Worm (Caenorhabditis elegans): ENCODE results near the gene Y39A1A.2.

Y39A1A.2 gene

DNA sequence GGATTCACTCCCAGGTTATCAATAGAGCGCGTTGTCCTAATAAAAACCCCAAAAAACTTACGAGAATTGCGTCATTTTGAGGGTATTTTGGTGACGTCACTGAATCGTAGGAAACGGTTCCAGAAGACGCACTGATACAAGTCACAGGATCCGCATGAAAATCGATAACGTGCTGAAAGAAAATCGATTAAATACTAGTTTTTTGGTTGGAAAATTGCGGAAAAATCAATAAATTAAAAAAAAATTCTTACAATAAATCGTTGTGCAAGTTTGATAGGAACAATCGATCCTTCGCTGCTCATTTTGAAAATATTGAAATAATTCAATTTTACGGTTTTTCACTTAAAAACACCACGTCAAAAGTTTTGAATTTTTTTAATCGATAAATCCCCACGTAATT, at the start of gene Y39A1A.2:
Gene Y39A1A.2 (minus strand): TSS at position 319 of the 400 bp plus-strand sequence.
- no peak for TF ChIP-seq unc-62 (GFP tag; optimal IDR thresholded peaks at IDR 0.05)

DNA sequence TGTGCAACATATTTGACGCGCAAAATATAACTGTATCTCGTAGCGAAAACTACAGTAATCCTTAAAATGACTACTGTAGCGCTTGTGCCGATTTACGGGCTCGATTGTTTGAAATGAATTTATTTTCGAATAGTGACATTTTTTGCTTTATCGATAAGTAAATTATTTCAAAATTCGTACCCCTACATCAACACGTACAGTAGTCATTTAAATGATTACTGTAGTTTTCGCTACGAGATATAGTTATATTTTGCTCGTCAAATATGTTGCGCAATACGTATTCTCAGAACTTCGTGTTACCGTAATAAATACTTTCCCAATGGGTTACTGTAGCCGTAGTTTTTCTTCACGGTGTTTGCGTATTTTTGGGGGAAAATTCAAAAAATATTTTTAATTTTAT, 49.5 kb upstream of the Y39A1A.2 start:
- no peak for TF ChIP-seq unc-62 (GFP tag; optimal IDR thresholded peaks at IDR 0.05)

DNA sequence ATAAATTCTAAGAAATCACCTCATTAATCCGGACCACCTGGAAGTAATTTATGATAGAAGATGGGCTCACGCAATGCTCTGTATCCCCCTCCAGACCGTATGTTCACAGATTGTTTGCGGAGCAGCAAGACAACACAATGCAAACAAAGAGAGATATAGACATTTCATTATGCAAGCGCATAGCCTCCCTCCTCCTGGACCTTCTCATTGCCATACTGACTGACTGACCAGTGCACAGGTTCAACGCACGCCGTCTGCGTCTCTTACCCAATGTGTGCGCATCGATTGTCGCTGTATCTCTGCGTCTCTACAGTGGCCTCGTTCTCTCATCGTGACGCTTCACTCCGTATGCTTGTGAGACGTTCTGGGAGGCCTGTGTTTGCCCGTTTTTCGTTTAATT, 48.3 kb upstream of the Y39A1A.2 start:
- TF ChIP-seq unc-62 (GFP tag; optimal IDR thresholded peaks at IDR 0.05) = no peak

DNA sequence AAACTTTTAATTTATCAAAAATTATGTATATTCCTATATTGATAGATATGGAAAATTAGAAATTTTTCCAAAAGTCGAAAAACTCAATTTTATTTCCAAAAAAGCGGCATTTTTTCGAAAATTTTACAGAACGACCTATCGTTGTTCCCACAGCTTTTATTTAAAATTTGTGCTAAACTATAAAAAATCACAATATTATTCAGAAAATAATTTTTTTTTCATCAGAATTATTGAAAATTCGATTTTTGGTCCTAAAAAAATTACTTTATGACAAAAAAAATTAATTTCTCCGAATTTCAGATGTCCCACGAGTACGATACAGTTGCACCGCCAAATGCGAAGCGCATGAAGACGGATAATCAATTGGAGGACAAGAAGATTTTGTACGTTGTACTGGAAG, 45.9 kb upstream of the Y39A1A.2 start, which contains the start of gene emg-1:
Gene emg-1 (plus strand): TSS at position 301 of the 400 bp plus-strand sequence.
- TF ChIP-seq unc-62 (GFP tag; optimal IDR thresholded peaks at IDR 0.05) = no peak

- no peak for TF ChIP-seq unc-62 (GFP tag; optimal IDR thresholded peaks at IDR 0.05)
These were observed 42.7 kb upstream of the Y39A1A.2 start, which contains the start of gene orc-4 for ce11 chrIII:10646094-10646493. Gene orc-4 (plus strand): TSS chrIII:10646170.

DNA sequence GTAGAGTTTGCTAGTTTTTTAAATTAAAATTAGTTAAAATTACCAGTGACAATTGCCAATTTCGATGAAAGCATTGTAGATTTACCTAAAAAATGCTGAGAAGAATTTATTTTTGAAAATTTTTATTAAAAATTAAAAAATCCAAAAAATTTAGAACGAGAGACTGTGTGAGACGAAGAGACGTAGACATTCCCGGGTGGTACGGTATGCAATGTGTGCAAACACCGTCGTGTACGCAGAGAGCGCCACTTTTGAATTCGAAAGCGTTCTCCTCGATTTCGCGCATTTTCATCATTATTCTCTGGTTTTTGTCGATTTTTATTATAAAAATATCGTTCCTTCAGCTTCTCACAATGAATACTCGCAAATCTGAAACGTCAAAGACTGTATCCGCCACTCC, 39.4 kb upstream of the Y39A1A.2 start, which contains the start of the genes dhs-11 and orc-1:
Gene dhs-11 (minus strand): TSS at position 85 of the 400 bp plus-strand sequence.
Gene orc-1 (plus strand): TSS at position 349 of the 400 bp plus-strand sequence.
- TF ChIP-seq unc-62 (GFP tag; optimal IDR thresholded peaks at IDR 0.05) = no peak

DNA sequence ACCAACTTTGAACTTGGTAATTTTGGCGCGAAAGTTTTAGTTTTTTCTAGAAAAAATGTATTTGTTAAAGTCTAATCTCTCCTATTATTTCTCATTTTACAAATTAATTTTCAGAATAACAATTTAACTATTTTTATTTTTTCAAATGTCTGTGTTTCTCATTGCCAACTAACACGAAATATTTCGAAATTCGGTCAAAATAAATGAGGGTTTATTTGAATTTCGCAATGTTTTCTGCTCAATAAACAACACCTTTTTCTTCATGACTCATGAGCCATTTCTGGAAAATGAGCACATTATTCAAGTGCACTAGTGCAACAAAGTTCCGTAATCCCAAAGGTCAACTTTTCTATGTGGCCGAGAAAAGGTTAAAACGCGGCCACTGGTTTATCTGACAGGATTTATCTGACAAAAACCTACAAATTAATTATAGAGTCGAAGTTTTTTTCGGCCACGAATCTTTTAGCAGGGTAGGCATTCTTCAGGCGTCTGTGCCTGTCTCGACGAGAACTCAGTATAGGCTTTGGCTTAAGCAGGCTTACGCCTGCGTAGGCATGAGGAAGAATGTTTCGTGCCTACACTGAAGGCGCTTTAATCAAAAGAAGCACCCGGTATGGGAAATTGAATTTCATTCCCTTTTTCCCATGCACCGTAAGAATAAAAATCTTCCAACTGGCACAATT, 35.1 kb upstream of the Y39A1A.2 start, which contains the start of gene Y39A1A.27:
Gene Y39A1A.27 (plus strand): TSS at position 633 of the 683 bp plus-strand sequence.
- no peak for TF ChIP-seq unc-62 (GFP tag; optimal IDR thresholded peaks at IDR 0.05)

- TF ChIP-seq unc-62 (GFP tag; optimal IDR thresholded peaks at IDR 0.05) = no peak
These were observed 34.6 kb upstream of the Y39A1A.2 start for ce11 chrIII:10637933-10638332.

DNA sequence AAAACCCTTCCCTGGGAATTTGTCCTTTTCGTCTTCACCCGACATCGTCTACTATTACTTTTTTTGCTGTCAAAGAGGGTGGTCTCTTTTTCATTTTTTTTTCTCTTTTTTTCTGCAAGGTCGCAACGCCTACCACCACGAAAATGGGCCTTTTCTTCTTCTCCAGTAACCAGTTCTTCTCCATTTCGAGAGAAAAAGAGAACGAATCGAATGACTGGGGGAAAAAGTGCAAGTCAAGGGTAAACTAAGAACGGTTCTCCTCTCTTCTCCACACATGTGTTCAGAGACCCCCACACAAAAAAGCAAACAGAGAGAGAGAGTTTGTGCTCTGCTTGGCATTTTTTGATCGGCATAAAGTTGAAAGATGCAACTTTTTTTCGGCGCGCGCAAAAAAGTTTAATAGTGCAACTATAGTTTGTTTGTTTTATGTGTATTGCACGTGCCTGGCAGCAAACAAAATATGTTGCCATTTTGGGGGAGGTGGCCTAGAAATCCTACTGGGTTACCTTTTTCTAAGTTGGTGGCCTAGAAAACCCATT, 33.2 kb upstream of the Y39A1A.2 start:
- TF ChIP-seq unc-62 (GFP tag; optimal IDR thresholded peaks at IDR 0.05) = no peak

- TF ChIP-seq unc-62 (GFP tag; optimal IDR thresholded peaks at IDR 0.05) = no peak
These were observed 31.2 kb upstream of the Y39A1A.2 start for ce11 chrIII:10634576-10634975.

- TF ChIP-seq unc-62 (GFP tag; optimal IDR thresholded peaks at IDR 0.05) = no peak
These were observed 30.7 kb upstream of the Y39A1A.2 start for ce11 chrIII:10634034-10634433.

ce11 chrIII:10633403-10633674, 30.0 kb upstream of the Y39A1A.2 start, which contains the start of gene Y39A1A.9:
Gene Y39A1A.9 (minus strand): TSS chrIII:10633501.
- no peak for TF ChIP-seq unc-62 (GFP tag; optimal IDR thresholded peaks at IDR 0.05)

DNA sequence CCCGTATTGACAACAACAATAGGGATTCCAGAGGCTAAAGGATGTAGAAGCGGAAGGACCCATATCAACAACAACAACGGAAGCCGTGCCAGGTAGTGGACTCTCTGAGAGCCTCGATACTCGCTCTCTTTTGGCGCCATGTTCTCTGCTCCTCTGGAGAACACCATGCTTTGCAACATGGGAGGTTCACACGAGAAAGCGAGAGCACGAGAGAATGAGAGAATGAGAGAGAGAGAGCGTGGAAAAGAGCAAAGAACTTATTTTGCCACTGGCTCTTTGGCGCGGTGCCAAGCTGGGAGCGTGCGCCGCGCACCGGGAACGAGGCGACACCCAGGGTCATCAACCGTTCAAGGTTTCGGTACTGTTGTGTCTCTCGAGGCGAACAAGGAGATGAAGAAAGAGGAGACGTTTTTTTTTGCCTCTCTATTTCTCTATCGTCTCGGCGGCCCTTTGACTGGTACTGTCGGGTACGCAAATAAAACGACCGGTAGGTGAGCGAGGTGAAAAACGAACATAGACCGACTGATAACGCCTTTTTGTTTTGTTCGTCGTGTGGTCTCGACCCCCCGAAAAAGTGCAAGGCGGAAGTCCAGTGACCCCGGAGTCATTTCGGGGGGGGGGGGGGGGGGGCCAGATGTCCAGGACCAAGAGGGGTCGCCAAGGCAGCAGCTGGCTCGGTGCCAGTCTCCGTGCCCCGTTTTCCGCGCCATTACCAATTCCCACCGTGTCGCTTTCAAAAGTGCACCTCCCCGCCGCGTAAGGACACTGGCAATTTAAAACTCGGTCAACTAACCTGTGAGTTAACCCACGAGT, 29.4 kb upstream of the Y39A1A.2 start, which contains the start of gene Y39A1A.10:
Gene Y39A1A.10 (plus strand): TSS at position 139 of the 813 bp plus-strand sequence.
- TF ChIP-seq unc-62 (GFP tag; optimal IDR thresholded peaks at IDR 0.05) = no peak

DNA sequence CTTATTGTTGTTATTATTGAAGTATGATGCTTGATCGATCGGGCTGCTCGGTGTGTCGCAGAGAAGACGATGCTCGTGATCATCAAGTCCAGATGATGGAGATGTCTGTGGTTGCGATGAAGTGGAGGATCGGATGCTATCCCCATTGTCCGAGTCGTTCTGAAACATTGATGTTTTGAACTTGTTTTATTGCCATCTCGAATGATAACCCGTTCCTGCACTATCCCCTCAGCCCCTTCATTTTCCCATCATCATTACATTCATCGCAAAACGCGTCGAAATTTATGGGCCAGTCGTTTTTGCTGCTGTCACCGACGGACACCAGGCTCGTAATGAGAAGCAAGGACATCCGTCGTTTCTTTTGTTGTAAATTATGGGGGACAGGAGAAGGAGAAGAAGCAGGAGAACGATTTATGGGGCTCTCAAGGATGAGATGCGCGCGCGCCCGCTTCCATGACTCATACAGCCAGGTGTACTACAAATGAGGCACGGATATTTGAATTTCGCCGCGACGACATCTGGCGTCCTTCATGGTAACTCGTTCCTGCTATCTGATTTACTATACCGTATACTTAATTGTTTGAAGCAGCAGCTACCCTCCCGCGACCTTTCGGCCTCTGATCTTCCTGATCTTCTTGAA, 28.6 kb upstream of the Y39A1A.2 start:
- no peak for TF ChIP-seq unc-62 (GFP tag; optimal IDR thresholded peaks at IDR 0.05)

- no peak for TF ChIP-seq unc-62 (GFP tag; optimal IDR thresholded peaks at IDR 0.05)
These were observed 26.4 kb upstream of the Y39A1A.2 start for ce11 chrIII:10629795-10630194.

DNA sequence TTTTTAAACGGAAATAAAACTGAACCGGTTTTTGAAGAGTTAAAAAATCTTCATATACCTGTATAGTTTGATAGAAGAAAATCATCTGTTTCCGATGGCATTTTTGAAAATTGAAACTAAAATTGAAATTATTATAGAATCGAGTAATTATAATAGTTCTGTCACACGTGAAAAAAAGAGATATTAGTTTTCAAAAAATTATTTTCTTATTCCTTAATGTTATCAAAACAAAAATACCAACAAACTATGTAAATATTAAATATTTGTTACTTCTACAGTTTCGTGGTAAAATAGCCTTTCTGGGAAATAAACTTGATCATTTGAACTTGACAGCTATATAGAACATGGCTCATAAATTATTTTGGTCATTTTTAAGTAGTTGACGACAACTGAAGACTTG, 25.7 kb upstream of the Y39A1A.2 start, which contains the start of gene swt-4:
Gene swt-4 (minus strand): TSS at position 101 of the 400 bp plus-strand sequence.
- TF ChIP-seq unc-62 (GFP tag; optimal IDR thresholded peaks at IDR 0.05) = no peak

Data from whole organism, dauer.